Worm (Caenorhabditis elegans): ENCODE data around the gene F28A10.7.

- TF ChIP-seq flt-1 (GFP tag; IDR thresholded peaks at IDR 0.05) (no peak), ztf-23 (GFP tag; IDR thresholded peaks at IDR 0.05) (no peak), T22C8.4 (GFP tag; IDR thresholded peaks at IDR 0.05) (no peak), med-1 (GFP tag; optimal IDR thresholded peaks at IDR 0.05; ENCODE audit: insufficient read depth) (no peak), ztf-29 (GFP tag; IDR thresholded peaks at IDR 0.05) (no peak), ref-1 (GFP tag; conservative IDR thresholded peaks at IDR 0.05) (no peak), cog-1 (tag; optimal IDR thresholded peaks at IDR 0.05) (no peak), tab-1 (GFP tag; IDR thresholded peaks at IDR 0.05) (no peak), klf-2 (GFP tag; conservative IDR thresholded peaks at IDR 0.05) (no peak)
Measured at ce11 chrII:888024-888423, 42.5 kb upstream of the F28A10.7 start, which contains the start of gene T07D3.4.
